Worm (Caenorhabditis elegans): ENCODE results near the gene F53A10.2.

DNA sequence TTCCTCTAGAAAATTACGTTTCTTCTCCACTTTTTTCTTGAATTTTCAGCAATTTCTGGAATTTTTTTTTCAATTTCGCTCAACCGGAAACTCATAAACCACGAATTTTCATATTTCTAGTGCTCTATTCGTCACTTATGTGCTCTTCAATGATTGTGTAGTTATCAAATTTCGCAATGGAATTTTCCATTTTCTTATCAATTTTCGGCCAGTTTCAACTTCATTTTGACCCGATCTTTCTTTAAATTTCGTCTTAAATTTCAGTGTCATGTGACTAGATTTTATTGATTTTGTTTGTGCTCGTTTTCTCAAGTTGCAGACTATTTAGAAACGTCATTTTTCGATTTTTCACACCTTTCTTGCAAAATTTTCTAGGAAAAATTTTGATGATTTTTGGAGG, 37.5 kb upstream of the F53A10.2 start:
- TF ChIP-seq fkh-8 (tag; optimal IDR thresholded peaks at IDR 0.05) (no peak), hlh-4 (tag; optimal IDR thresholded peaks at IDR 0.05) (no peak), unc-86 (tag; optimal IDR thresholded peaks at IDR 0.05) (no peak), unc-62 (GFP tag; optimal IDR thresholded peaks at IDR 0.05) (no peak), ceh-90 (tag; optimal IDR thresholded peaks at IDR 0.05) (no peak), lin-35 (GFP tag; optimal IDR thresholded peaks at IDR 0.05) (no peak), snu-23 (GFP tag; optimal IDR thresholded peaks at IDR 0.05) (no peak)

Data from whole organism, L1 larva.